Worm (Caenorhabditis elegans) whole organism, late embryonic: ENCODE data around the gene F59G1.4.

Source experiments
- C08G9.2 ChIP-seq: sonication (generic microtip); optimal IDR thresholded peaks from 2 replicates; lab custom pipeline; 2016; ENCODE audit warnings: mild to moderate bottlenecking, missing genetic modification characterization, moderate library complexity, missing compliant biosample characterization
- K09A11.1 ChIP-seq: sonication (generic microtip); optimal IDR thresholded peaks from 2 replicates; lab custom pipeline; 2017; ENCODE audit warnings: antibody characterized with exemption, mild to moderate bottlenecking, missing genetic modification characterization, missing compliant biosample characterization; ENCODE audit not compliant: insufficient read depth
- ama-1 ChIP-seq: fragments of 150-350 bp; optimal IDR thresholded peaks from 2 replicates; lab custom pipeline; 2014
- ceh-14 ChIP-seq: sonication (generic microtip); optimal IDR thresholded peaks from 2 replicates; lab custom pipeline; 2016; ENCODE audit warnings: missing genotype, missing genetic modification characterization, missing compliant biosample characterization
- fkh-10 ChIP-seq: fragments of 150-350 bp; optimal IDR thresholded peaks from 2 replicates; lab custom pipeline; 2014; ENCODE audit warnings: missing biosample characterization, missing genetic modification reagents, missing genetic modification characterization
- hlh-30 ChIP-seq: sonication (generic microtip); optimal IDR thresholded peaks from 2 replicates; lab custom pipeline; 2017; ENCODE audit warnings: antibody characterized with exemption, missing genetic modification characterization, missing compliant biosample characterization; ENCODE audit not compliant: insufficient read depth
- nfya-1 ChIP-seq: sonication (generic microtip); optimal IDR thresholded peaks from 2 replicates; lab custom pipeline; 2017; ENCODE audit warnings: missing genetic modification characterization, mild to moderate bottlenecking, missing compliant biosample characterization, antibody characterized with exemption, moderate library complexity
- nhr-11 ChIP-seq: fragments of 150-350 bp; optimal IDR thresholded peaks from 2 replicates; lab custom pipeline; 2014; ENCODE audit warnings: missing biosample characterization, missing genetic modification characterization
- nhr-232 ChIP-seq: sonication (generic microtip); optimal IDR thresholded peaks from 2 replicates; lab custom pipeline; 2016; ENCODE audit warnings: missing genetic modification characterization, missing compliant biosample characterization
- pag-3 ChIP-seq: sonication (generic microtip); optimal IDR thresholded peaks from 2 replicates; lab custom pipeline; 2016; ENCODE audit warnings: missing compliant biosample characterization, missing genetic modification characterization, borderline replicate concordance
- pha-4 ChIP-seq: fragments of 150-350 bp; optimal IDR thresholded peaks from 2 replicates; lab custom pipeline; 2018; ENCODE audit warnings: missing biosample characterization, missing genetic modification reagents, missing genetic modification characterization

DNA sequence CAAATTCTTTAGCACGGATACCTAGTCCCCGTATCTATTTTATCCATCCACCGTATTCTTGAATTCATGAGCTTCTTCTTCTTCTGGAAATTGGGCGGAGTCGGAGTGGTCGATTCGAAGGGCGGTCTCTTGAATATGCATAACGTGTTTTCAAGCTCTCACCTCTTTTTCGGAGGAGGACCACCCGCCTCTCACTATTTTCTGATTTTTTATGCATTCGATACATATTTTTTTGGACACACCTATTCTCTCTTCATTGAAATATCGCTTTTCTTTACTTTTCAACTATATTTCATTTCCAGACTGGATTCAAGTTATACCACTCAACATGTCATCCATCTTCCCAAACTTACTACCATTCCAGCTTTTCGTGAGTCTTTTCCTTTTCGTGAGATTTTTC lies 32.5 kb downstream of the F59G1.4 start, which contains the start of gene egl-44:
- TF ChIP-seq nhr-11 (tag; lab: Kevin White, UChicago) (no peak), pha-4 (no peak), nfya-1 (tag; lab: Kevin White, UChicago) (no peak), K09A11.1 (no peak), fkh-10 (GFP tag; lab: Kevin White, UChicago) (no peak), ama-1 (lab: Kevin White, UChicago) (no peak), ceh-14 (no peak), C08G9.2 (tag; lab: Kevin White, UChicago) (no peak), nhr-232 (tag; lab: Kevin White, UChicago) (no peak), pag-3 (tag; lab: Kevin White, UChicago) (no peak), hlh-30 (tag; lab: Kevin White, UChicago) (no peak)
